Fruit fly (Drosophila melanogaster): ENCODE data around the gene Meics.
A peak's percentile ranks its signal among the peaks of the same experiment; 100 is the strongest.

dm6 chr3L:14004041-14004407 is 39.5 kb upstream of the Meics start:
- TF ChIP-seq ey (GFP tag; optimal IDR thresholded peaks at IDR 0.05) (no peak), usp (GFP tag; optimal IDR thresholded peaks at IDR 0.05) (no peak), h (GFP tag; optimal IDR thresholded peaks at IDR 0.05) (no peak), psq (GFP tag; optimal IDR thresholded peaks at IDR 0.05) (peak; percentile 100), br (GFP tag; optimal IDR thresholded peaks at IDR 0.05) (peak; percentile 5), Hnf4 (GFP tag; optimal IDR thresholded peaks at IDR 0.05) (no peak), Rel (GFP tag; optimal IDR thresholded peaks at IDR 0.05) (no peak), Rel (tag; optimal IDR thresholded peaks at IDR 0.05) (peak; percentile 54)
